Worm (Caenorhabditis elegans) whole organism, L4/young adult: ENCODE data around the gene arp-1.
"Not testable (repeated sequence)": the region's sequence is repeated elsewhere in the genome, so short reads cannot be mapped to it uniquely, and the experiment has no call there.

Experiments
- W03F9.2 ChIP-seq: fragments of 150-350 bp; optimal IDR thresholded peaks from 2 replicates; lab custom pipeline; 2014; ENCODE audit warnings: missing biosample characterization, missing genetic modification characterization
- dao-5 ChIP-seq: sonication (generic microtip); optimal IDR thresholded peaks from 2 replicates; lab custom pipeline; 2016; ENCODE audit warnings: missing genotype, missing genetic modification characterization, moderate library complexity, missing compliant biosample characterization
- him-1 ChIP-seq: sonication (generic microtip); optimal IDR thresholded peaks from 2 replicates; lab custom pipeline; 2016; ENCODE audit warnings: missing genotype, missing genetic modification reagents, missing genetic modification characterization, missing compliant biosample characterization

The arp-1 gene

ce11 chrII:15134332-15134731, 14.2 kb downstream of the arp-1 start, which contains the start of gene Y53F4B.24:
Gene Y53F4B.24, minus strand, starts transcription at chrII:15134432.
- TF ChIP-seq dao-5 (tag; lab: Kevin White, UChicago): no peak
- TF ChIP-seq W03F9.2 (tag; lab: Kevin White, UChicago): no peak
- no peak for TF ChIP-seq him-1 (tag; lab: Kevin White, UChicago)

DNA sequence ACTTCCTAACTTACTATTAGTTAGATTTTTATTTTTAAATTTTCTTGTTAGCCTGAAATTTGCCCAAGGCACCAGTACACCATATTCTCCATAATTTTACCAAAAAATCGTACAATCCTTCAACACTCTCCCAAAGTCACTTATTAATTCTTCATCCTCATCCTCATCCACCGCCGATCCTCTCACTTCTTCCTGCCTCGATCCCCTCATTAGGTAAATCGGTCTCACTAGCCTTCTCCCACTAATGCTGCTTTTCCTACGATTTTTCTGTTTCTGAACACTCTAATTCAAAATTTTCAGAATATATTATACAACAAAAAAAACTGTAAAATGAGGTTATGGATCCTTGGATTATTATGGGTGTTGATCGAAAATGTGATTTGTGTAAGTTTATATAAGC, 15.8 kb downstream of the arp-1 start, which contains the start of gene Y53F4B.25:
Gene Y53F4B.25, plus strand, starts transcription at position 301 of the 400 bp plus-strand sequence.
- TF ChIP-seq W03F9.2 (tag; lab: Kevin White, UChicago) (no peak), him-1 (tag; lab: Kevin White, UChicago) (no peak), dao-5 (tag; lab: Kevin White, UChicago) (no peak)

ce11 chrII:15140881-15141280, 20.8 kb downstream of the arp-1 start, which contains the start of gene Y53F4B.26:
Gene Y53F4B.26, minus strand, starts transcription at chrII:15140981.
- not testable (repeated sequence) for TF ChIP-seq him-1, W03F9.2, dao-5 (tag; lab: Kevin White, UChicago)

ce11 chrII:15143729-15144128, 23.6 kb downstream of the arp-1 start:
- no peak for TF ChIP-seq him-1 (tag; lab: Kevin White, UChicago)

ce11 chrII:15145594-15145993, 25.5 kb downstream of the arp-1 start, which contains the start of gene Y53F4B.27:
Gene Y53F4B.27, plus strand, starts transcription at chrII:15145894.
- no peak for TF ChIP-seq dao-5 (tag; lab: Kevin White, UChicago)
- no peak for TF ChIP-seq W03F9.2 (tag; lab: Kevin White, UChicago)

DNA sequence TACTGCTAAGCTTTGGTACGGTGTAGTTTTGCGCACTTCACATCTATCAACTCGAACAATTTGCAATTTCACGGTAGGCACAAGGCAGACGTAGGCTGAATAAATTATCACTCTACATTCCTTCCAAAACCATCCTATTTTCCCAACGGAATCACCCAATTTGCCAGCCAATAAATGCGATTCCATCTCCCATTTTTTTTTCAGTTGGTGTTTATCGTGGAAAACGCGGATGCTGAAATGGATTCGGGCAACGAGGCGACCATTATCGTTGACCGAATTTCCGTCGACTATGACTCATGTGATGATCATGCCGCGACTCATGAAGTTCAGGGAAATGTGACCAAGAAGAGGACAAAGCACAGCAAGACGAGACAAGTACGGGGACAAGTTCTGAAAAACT, 28.3 kb downstream of the arp-1 start:
- no peak for TF ChIP-seq dao-5 (tag; lab: Kevin White, UChicago)

- no peak for TF ChIP-seq him-1 (tag; lab: Kevin White, UChicago)
- TF ChIP-seq W03F9.2 (tag; lab: Kevin White, UChicago): no peak
These were observed 37.8 kb downstream of the arp-1 start, which contains the start of gene ptr-20 for ce11 chrII:15157880-15158279. Gene ptr-20, plus strand, starts transcription at chrII:15158180.

ce11 chrII:15158364-15158763, 38.3 kb downstream of the arp-1 start:
- TF ChIP-seq dao-5 (tag; lab: Kevin White, UChicago) (no peak), him-1 (tag; lab: Kevin White, UChicago) (no peak), W03F9.2 (tag; lab: Kevin White, UChicago) (no peak)

DNA sequence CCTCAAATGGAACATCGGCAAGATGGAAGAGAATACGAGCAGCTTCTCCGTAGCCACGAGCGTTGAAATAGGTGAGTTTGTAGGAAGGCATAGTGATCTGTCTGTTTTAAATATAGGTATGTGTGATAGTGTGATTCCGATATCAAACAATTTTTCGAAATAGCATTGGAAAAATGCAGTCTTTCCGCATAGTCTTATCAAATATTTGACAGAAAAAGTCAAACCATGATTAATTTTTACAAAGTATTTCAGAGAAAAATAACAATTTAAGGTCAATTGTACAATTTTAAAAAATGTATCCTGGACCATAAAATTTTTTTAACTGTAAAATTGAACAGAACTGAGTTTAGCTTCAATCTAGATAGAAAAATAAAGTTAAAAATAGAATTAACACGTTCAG, 44.4 kb downstream of the arp-1 start, which contains the start of gene gst-26:
Gene gst-26, minus strand, starts transcription at position 101 of the 400 bp plus-strand sequence.
- no peak for TF ChIP-seq dao-5 (tag; lab: Kevin White, UChicago)

DNA sequence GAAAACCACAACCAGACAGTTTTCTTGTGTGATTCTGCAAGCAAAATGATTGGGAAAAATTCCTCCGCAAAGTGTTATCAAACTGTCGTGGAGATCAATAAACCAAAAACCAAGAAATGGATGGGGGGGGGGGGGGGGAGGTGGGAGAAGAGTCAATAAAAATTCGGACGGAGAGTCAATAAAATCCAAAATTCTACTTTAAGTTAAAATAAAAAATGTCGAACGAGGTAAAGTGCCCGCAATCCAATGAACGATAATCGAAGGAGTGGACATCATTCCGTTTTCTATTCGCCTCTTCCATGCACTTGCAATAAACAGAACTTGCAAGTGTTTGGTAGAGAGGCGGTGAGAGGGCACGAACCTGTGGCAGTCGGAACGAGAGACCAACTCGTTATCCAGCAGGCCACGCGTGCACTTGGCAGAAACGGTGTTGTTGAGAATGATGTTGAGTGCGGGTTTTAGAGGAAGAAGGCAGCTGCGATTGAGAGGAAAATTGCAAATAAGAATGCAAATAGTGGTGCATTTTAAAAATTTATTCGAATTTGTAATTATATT, 45.7 kb downstream of the arp-1 start, which contains the start of gene gst-27:
Gene gst-27, minus strand, starts transcription at position 51 of the 555 bp plus-strand sequence.
- peak; percentile 77 for TF ChIP-seq dao-5 (tag; lab: Kevin White, UChicago)
- peak; percentile 77 for TF ChIP-seq W03F9.2 (tag; lab: Kevin White, UChicago)
- peak; percentile 44 for TF ChIP-seq him-1 (tag; lab: Kevin White, UChicago)

- TF ChIP-seq him-1 (tag; lab: Kevin White, UChicago) (no peak), W03F9.2 (tag; lab: Kevin White, UChicago) (no peak), dao-5 (tag; lab: Kevin White, UChicago) (no peak)
These were observed 47.2 kb downstream of the arp-1 start, which contains the start of gene gst-28 for ce11 chrII:15167340-15167739. Gene gst-28, minus strand, starts transcription at chrII:15167577.

DNA sequence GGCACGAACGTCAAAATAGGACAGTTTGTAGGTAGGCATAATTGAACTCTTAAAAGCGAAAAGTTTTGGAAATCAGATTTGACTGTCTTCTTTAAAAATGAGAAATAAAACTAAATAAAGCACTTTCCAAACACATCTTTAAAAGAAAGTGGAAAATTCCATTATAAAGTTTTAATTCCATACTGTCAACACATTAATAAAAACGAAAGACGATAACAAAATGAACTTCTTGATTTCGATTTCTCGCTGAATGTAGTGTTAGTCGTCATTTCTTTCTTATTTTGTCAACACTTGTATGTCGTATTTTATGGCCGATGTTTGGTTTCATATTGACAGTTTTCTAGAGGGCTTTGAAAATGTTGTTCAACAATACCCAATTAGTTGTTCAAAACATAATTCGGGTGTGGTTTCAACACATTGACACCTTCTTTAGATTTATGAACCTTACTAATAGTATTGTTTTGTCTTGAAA, 49.7 kb downstream of the arp-1 start, which contains the start of gene gst-29:
Gene gst-29, minus strand, starts transcription at position 51 of the 472 bp plus-strand sequence.
- TF ChIP-seq him-1 (tag; lab: Kevin White, UChicago) (no peak), dao-5 (tag; lab: Kevin White, UChicago) (no peak), W03F9.2 (tag; lab: Kevin White, UChicago) (no peak)

- TF ChIP-seq W03F9.2, dao-5, him-1 (tag; lab: Kevin White, UChicago): not testable (repeated sequence)
These were observed 51.7 kb downstream of the arp-1 start, which contains the start of gene gst-39 for ce11 chrII:15171816-15172215. Gene gst-39, minus strand, starts transcription at chrII:15171916.
